Worm (Caenorhabditis elegans) whole organism, L3 larva: ENCODE data around the gene C35D10.10.

Experiments
- ama-1 ChIP-seq: fragments of 150-350 bp; optimal IDR thresholded peaks from 2 replicates; lab custom pipeline; 2018
- mdl-1 ChIP-seq: fragments of 150-350 bp; optimal IDR thresholded peaks from 2 replicates; lab custom pipeline; 2014; ENCODE audit warnings: missing biosample characterization, missing genetic modification characterization
- nhr-76 ChIP-seq: fragments of 150-350 bp; sonication (generic microtip); optimal IDR thresholded peaks from 5 replicates; lab custom pipeline; 2014; ENCODE audit warnings: missing biosample characterization, missing genetic modification characterization
- pha-4 ChIP-seq: fragments of 150-350 bp; optimal IDR thresholded peaks from 2 replicates; lab custom pipeline; 2014; ENCODE audit warnings: missing biosample characterization, missing genetic modification reagents, missing genetic modification characterization

ce11 chrIII:4849739-4850138 is 11.9 kb downstream of the C35D10.10 start, which contains the start of gene nonu-1:
- no peak for TF ChIP-seq pha-4 (tag; lab: Kevin White, UChicago)
- no peak for TF ChIP-seq nhr-76 (tag; lab: Kevin White, UChicago)
- no peak for TF ChIP-seq ama-1 (lab: Kevin White, UChicago)
- no peak for TF ChIP-seq mdl-1
